Worm (Caenorhabditis elegans): Measurements from ENCODE around the gene scl-2.

DNA sequence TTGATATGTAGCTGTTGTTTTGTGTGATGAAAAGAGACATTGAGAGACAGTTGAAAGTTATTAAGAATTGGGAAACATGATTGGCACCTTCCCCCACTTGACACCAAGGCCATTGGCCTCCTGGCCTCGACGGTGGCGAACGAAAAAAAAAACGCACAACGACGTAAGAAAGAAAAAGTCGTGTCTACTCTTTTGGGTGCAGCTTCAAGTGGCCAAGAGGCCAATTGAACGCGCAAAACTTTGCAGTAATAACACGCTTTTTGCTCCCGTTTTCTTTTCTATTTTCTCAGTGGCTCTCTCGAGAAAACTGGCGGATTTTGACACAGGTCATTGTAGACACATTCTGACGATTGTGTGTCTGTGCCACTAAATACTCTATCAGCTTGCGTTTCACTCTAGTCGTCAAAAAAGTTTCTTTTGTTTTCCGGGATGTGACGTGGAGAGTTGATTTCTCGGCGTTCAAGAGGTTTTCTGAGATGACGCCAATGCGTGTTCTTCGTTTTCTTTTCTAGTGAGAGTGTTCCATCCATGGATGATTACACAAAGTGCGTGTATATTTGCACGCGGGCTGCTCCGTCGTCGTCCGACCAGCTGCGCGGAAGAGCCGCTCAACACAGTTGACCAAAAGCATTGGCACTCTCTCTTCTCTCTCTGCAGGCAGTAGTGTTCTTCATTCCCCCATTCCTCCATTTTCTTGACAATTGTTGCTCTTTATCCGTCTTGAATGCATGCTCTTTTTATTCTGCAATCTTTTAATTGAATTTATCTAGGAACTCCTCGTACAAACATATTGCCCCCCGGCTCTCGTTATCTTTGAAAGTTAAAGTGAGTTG, 26.8 kb upstream of the scl-2 start:
- TF ChIP-seq T23F11.4 (GFP tag; optimal IDR thresholded peaks at IDR 0.05) (no peak), ceh-18 (tag; optimal IDR thresholded peaks at IDR 0.05) (no peak), K09A11.1 (tag; optimal IDR thresholded peaks at IDR 0.05; ENCODE audit: insufficient read depth) (no peak)

All from whole organism, late embryonic.